Worm (Caenorhabditis elegans) whole organism, L4 larva: Measurements from ENCODE around the gene swsn-6.

Source experiments
- Y5F2A.4 ChIP-seq: fragments of 200-800 bp; sonication (Bioruptor generic); optimal IDR thresholded peaks from 2 replicates; lab custom pipeline; 2018; ENCODE audit warnings: mild to moderate bottlenecking, missing genetic modification characterization, missing compliant biosample characterization
- aly-2 ChIP-seq: sonication (generic microtip); optimal IDR thresholded peaks from 2 replicates; lab custom pipeline; 2018; ENCODE audit warnings: missing biosample characterization, missing genetic modification characterization
- arid-1 ChIP-seq: fragments of 200-800 bp; sonication (Bioruptor generic); conservative IDR thresholded peaks from 2 replicates; pipeline ENCODE4 v1.3.6; 2022; ENCODE audit warnings: missing genetic modification reagents, missing genetic modification characterization, missing compliant biosample characterization
- ces-1 ChIP-seq: fragments of 150-350 bp; sonication (generic microtip); optimal IDR thresholded peaks from 4 replicates; lab custom pipeline; 2014; ENCODE audit warnings: missing biosample characterization, missing genetic modification reagents, missing genetic modification characterization
- daf-8 ChIP-seq: fragments of 200-800 bp; sonication (Bioruptor generic); IDR thresholded peaks from 2 replicates; pipeline ENCODE4 v1.3.6; 2022; ENCODE audit warnings: missing genetic modification characterization, missing compliant biosample characterization
- dmd-8 ChIP-seq: fragments of 200-800 bp; sonication (Bioruptor generic); IDR thresholded peaks from 2 replicates; pipeline ENCODE4 v1.3.6; 2022; ENCODE audit warnings: missing genetic modification characterization, missing compliant biosample characterization
- gei-8 ChIP-seq: fragments of 200-800 bp; sonication (Bioruptor generic); optimal IDR thresholded peaks from 2 replicates; lab custom pipeline; 2018; ENCODE audit warnings: mild to moderate bottlenecking, missing genetic modification characterization, missing compliant biosample characterization
- lin-13 ChIP-seq: fragments of 150-350 bp; optimal IDR thresholded peaks from 2 replicates; lab custom pipeline; 2014; ENCODE audit warnings: missing biosample characterization, missing genetic modification reagents, missing genetic modification characterization
- lsy-2 ChIP-seq, 2 experiments: fragments of 150-350 bp in 1 of 2; sonication (generic microtip) in 1 of 2; optimal IDR thresholded peaks; 2 replicates each; lab custom pipeline; 2014 to 2017; ENCODE audit warnings: missing biosample characterization in 2 of 2, missing genetic modification characterization in 2 of 2
- nhr-237 ChIP-seq: sonication (generic microtip); optimal IDR thresholded peaks from 2 replicates; lab custom pipeline; 2017; ENCODE audit warnings: missing biosample characterization, missing genetic modification characterization
- nhr-42 ChIP-seq: fragments of 200-800 bp; sonication (Bioruptor generic); IDR thresholded peaks from 2 replicates; pipeline ENCODE4 v1.3.6; 2022; ENCODE audit warnings: missing genetic modification characterization, missing compliant biosample characterization
- unc-39 ChIP-seq: sonication (generic microtip); optimal IDR thresholded peaks from 2 replicates; lab custom pipeline; 2017; ENCODE audit warnings: missing biosample characterization, missing genetic modification characterization
- unc-62 ChIP-seq, 3 experiments: fragments of 150-350 bp in 1 of 3; sonication (generic microtip); optimal IDR thresholded peaks in 2 of 3; peaks in 1 of 3; 1 replicate in 1 of 3; 2 replicates in 2 of 3; lab custom pipeline; 2014 to 2017; ENCODE audit warnings: missing biosample characterization in 3 of 3, missing genetic modification characterization in 3 of 3, missing genetic modification reagents in 3 of 3, missing genotype in 1 of 3

DNA sequence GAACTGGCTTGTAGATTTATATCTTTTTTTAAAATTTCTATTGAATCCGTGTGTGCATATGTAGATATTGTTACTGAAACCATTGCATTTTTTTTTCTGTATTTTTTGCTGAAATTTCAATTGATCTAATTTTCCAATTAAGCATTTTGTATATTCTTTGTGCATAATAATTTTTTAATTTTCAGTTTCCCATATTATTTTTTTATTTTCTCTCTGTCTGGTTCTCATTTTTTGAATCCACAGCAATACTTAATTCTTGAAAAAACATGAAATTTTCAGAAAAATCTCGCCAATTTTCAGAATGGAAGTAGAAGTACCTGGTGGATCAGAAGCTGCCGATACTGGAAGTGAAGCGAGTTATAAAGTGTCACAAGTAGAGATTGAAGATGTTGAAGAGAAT is 28.3 kb upstream of the swsn-6 start, which contains the start of gene sand-1:
- TF ChIP-seq aly-2 (tag; lab: Kevin White, UChicago) (no peak), arid-1 (GFP tag; lab: Robert Waterston, UW) (no peak), gei-8 (GFP tag; lab: Kevin White, UChicago) (no peak), dmd-8 (no peak), nhr-237 (tag; lab: Kevin White, UChicago) (no peak), lin-13 (no peak), nhr-42 (GFP tag; lab: Robert Waterston, UW) (no peak), Y5F2A.4 (GFP tag; lab: Kevin White, UChicago) (no peak), lsy-2 (tag; optimal IDR thresholded peaks at IDR 0.05; lab: Kevin White, UChicago) (no peak), unc-39 (tag; lab: Kevin White, UChicago) (no peak), ces-1 (GFP tag; lab: Kevin White, UChicago) (no peak), daf-8 (GFP tag; lab: Robert Waterston, UW) (no peak), unc-62 (GFP tag; optimal IDR thresholded peaks at IDR 0.05 in 1 of 2; lab: Kevin White, UChicago) (no peak), unc-62 (tag; optimal IDR thresholded peaks at IDR 0.05; lab: Kevin White, UChicago) (no peak)
